Fruit fly (Drosophila melanogaster): ENCODE results near the gene ssp3.

The ssp3 gene

DNA sequence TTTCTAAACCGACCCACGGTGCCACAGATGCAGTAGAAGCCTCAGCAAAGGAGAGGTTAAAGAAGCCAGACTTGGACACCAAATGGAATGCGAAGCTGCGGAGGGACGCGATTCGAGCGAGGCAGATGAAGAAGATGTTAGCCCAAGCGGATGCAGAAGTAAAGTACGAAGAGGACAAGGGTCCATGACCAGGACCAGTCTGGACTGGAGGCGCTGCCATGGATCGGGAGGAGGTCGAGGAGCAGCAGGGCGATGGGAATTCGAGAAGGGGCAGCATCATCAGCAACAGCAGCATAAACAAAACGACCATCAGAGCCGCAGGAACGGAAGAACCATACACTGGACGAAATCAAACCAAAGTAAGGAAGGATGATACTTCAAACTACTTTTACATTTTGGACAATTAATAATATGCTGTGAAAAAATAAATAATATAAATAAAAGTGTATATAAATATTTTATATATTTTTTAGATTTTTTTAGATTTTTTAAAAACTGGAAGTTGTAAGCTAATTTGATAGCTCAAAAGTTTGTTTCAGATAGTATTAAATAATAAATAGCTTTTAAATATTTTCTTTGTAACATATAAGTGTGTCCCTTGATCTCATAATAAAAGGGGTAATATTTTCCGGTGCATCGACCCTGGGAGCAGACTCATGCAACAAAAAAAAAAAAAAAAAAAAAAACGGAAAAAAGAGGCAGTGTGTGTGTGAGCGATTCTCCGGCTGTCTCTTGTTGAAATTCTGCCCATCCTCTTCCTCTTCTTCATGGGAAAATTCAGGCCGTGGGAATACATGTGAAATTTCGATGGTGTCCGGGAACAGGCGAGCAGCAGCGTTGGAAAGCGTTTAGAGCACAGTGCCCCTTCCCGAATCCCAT is 3.1 kb upstream of the ssp3 start (continued):
- TF ChIP-seq dl (GFP tag; optimal IDR thresholded peaks at IDR 0.05; ENCODE audit: insufficient read depth in 1 of 2, partially characterized antibody in 2 of 2) (peak; percentile 53 to 76), Dif (GFP tag; optimal IDR thresholded peaks at IDR 0.05; ENCODE audit: partially characterized antibody) (peak; percentile 66), br (GFP tag; optimal IDR thresholded peaks at IDR 0.05) (peak; percentile 10), GATAd (GFP tag; optimal IDR thresholded peaks at IDR 0.05) (no peak), OdsH (GFP tag; optimal IDR thresholded peaks at IDR 0.05) (peak; percentile 73), foxo (GFP tag; optimal IDR thresholded peaks at IDR 0.05) (peak in 1 of 2 experiments; percentile 79), CG9705 (GFP tag; optimal IDR thresholded peaks at IDR 0.05) (peak; percentile 3), sage (GFP tag; optimal IDR thresholded peaks at IDR 0.05) (no peak), Hr78 (GFP tag; optimal IDR thresholded peaks at IDR 0.05) (no peak), dsf (GFP tag; optimal IDR thresholded peaks at IDR 0.05; ENCODE audit: borderline replicate concordance) (no peak)

dm6 chr2L:18945765-18946552 is 2.2 kb upstream of the ssp3 start, which contains the start of gene CG46304:
CG46304 (plus strand) TSS chr2L:18946305.
- no peak for TF ChIP-seq OdsH (GFP tag; optimal IDR thresholded peaks at IDR 0.05)
- TF ChIP-seq Sp1 (GFP tag; optimal IDR thresholded peaks at IDR 0.05) = peak; percentile 30
- TF ChIP-seq Hr83 (GFP tag; optimal IDR thresholded peaks at IDR 0.05; ENCODE audit: poor library complexity, severe bottlenecking) = no peak
- TF ChIP-seq foxo (GFP tag; optimal IDR thresholded peaks at IDR 0.05) = no peak
- no peak for TF ChIP-seq usp (GFP tag; optimal IDR thresholded peaks at IDR 0.05)
- no peak for TF ChIP-seq Hr78 (GFP tag; optimal IDR thresholded peaks at IDR 0.05)
- TF ChIP-seq lola (GFP tag; optimal IDR thresholded peaks at IDR 0.05) = no peak
- TF ChIP-seq Rel (GFP tag; optimal IDR thresholded peaks at IDR 0.05) = no peak
- no peak for TF ChIP-seq Rel (tag; optimal IDR thresholded peaks at IDR 0.05)
- no peak for TF ChIP-seq Mio (GFP tag; optimal IDR thresholded peaks at IDR 0.05)
- no peak for TF ChIP-seq pan (optimal IDR thresholded peaks at IDR 0.05)
- no peak for TF ChIP-seq Jra (GFP tag; optimal IDR thresholded peaks at IDR 0.05)
- peak in 1 of 2 experiments; percentile 50 for TF ChIP-seq dl (GFP tag; optimal IDR thresholded peaks at IDR 0.05; ENCODE audit: insufficient read depth in 1 of 2, partially characterized antibody in 2 of 2)
- no peak for TF ChIP-seq CG9705 (GFP tag; optimal IDR thresholded peaks at IDR 0.05)
- TF ChIP-seq woc (GFP tag; optimal IDR thresholded peaks at IDR 0.05) = peak; percentile 40
- no peak for TF ChIP-seq br (GFP tag; optimal IDR thresholded peaks at IDR 0.05)
- TF ChIP-seq sv (GFP tag; optimal IDR thresholded peaks at IDR 0.05) = no peak
- TF ChIP-seq dmrt93B (GFP tag; optimal IDR thresholded peaks at IDR 0.05) = peak; percentile 30
- no peak for TF ChIP-seq Myc (optimal IDR thresholded peaks at IDR 0.05)
- TF ChIP-seq brk (GFP tag; optimal IDR thresholded peaks at IDR 0.05) = no peak
- TF ChIP-seq tai (GFP tag; optimal IDR thresholded peaks at IDR 0.05) = no peak
- TF ChIP-seq CG32264 (GFP tag; optimal IDR thresholded peaks at IDR 0.05) = no peak
- TF ChIP-seq Hnf4 (GFP tag; optimal IDR thresholded peaks at IDR 0.05) = no peak
- peak; percentile 16 for TF ChIP-seq h (GFP tag; optimal IDR thresholded peaks at IDR 0.05)
- TF ChIP-seq HLH106 (tag; optimal IDR thresholded peaks at IDR 0.05) = peak; percentile 52
- TF ChIP-seq Dif (GFP tag; optimal IDR thresholded peaks at IDR 0.05; ENCODE audit: partially characterized antibody) = peak; percentile 16
- peak; percentile 24 for TF ChIP-seq ey (GFP tag; optimal IDR thresholded peaks at IDR 0.05)
- TF ChIP-seq sage (GFP tag; optimal IDR thresholded peaks at IDR 0.05) = no peak
- TF ChIP-seq psq (GFP tag; optimal IDR thresholded peaks at IDR 0.05) = peak; percentile 42
- no peak for TF ChIP-seq rgr (GFP tag; optimal IDR thresholded peaks at IDR 0.05)
- no peak for TF ChIP-seq Vsx2 (GFP tag; optimal IDR thresholded peaks at IDR 0.05; ENCODE audit: partially characterized antibody)
- TF ChIP-seq dsf (GFP tag; optimal IDR thresholded peaks at IDR 0.05; ENCODE audit: borderline replicate concordance) = no peak
- TF ChIP-seq Dfd (GFP tag; optimal IDR thresholded peaks at IDR 0.05) = no peak
- TF ChIP-seq jim (GFP tag; optimal IDR thresholded peaks at IDR 0.05) = no peak
- no peak for TF ChIP-seq CrebA (GFP tag; optimal IDR thresholded peaks at IDR 0.05; ENCODE audit: borderline replicate concordance)
- TF ChIP-seq fru (GFP tag; optimal IDR thresholded peaks at IDR 0.05) = no peak
- no peak for TF ChIP-seq N (GFP tag; optimal IDR thresholded peaks at IDR 0.05)
- no peak for TF ChIP-seq Abd-B (GFP tag; optimal IDR thresholded peaks at IDR 0.05)
- no peak for TF ChIP-seq GATAd (GFP tag; optimal IDR thresholded peaks at IDR 0.05)

Data from whole organism, wandering third instar larva.